Fruit fly (Drosophila melanogaster) Kc167 (cell line): ENCODE results near the gene Cpr62Ba.

Source experiments
- Myc ChIP-seq: fragments of >200 bp; optimal IDR thresholded peaks from 2 replicates; lab custom pipeline; 2017; ENCODE audit warnings: missing external identifiers
- insv ChIP-seq: fragments of >200 bp; optimal IDR thresholded peaks from 3 replicates; lab custom pipeline; 2018; ENCODE audit warnings: missing external identifiers

DNA sequence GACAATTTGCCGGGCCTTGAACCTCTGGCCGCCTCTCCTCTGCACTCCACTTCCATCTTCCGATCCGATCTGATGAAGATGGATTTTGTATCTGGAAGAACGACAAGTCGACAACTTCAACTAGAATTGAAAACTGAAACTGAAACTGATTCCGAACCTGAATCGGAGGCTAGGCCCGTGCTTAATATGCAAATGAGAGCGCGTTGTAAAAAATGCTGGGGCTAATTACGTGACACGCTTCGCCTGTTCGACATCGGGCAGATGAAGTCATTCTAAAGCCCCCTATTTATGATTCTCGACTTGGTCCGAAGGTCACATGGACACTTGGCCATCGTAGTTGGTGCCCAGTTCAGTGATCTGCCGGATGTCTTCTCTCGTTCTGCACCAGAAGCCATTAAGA, 15.0 kb downstream of the Cpr62Ba start:
- no peak for TF ChIP-seq Myc (lab: Kevin White, UChicago)
- TF ChIP-seq insv: no peak
